Worm (Caenorhabditis elegans): ENCODE measurements around the gene ztf-29.

DNA sequence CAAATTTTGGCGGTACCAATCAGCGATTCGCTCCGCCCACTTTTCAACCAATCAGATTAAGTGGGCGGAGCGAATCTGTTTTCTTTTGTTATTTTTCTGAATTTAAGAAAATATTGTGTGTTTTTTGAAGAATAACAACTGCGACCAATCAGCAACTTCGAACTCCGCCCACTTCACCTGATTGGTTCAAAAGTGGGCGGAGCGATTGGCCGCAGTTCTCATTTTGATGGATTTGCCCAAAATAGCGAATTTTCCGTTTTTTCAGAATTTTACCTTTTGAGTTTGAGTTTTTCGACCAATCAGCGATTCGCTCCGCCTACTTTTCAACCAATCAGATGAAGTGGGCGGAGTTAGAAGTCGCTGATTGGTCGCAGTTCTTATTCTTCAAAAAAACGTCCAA lies 28.4 kb downstream of the ztf-29 start:
- TF ChIP-seq nhr-12 (tag; optimal IDR thresholded peaks at IDR 0.05) (no peak), snpc-4 (tag; optimal IDR thresholded peaks at IDR 0.05) (no peak), unc-39 (tag; optimal IDR thresholded peaks at IDR 0.05) (no peak), fos-1 (tag; optimal IDR thresholded peaks at IDR 0.05) (no peak), nhr-77 (tag; optimal IDR thresholded peaks at IDR 0.05) (no peak), R02D3.7 (tag; optimal IDR thresholded peaks at IDR 0.05) (no peak), elt-3 (tag; optimal IDR thresholded peaks at IDR 0.05) (no peak), mab-5 (tag; optimal IDR thresholded peaks at IDR 0.05) (no peak), Y55F3AM.14 (GFP tag; optimal IDR thresholded peaks at IDR 0.05) (no peak)

Data from whole organism, L2 larva.